Worm (Caenorhabditis elegans) whole organism, L3 larva: ENCODE data around the gene oma-1.

ENCODE experiments used
- R02D3.7 ChIP-seq: fragments of 150-350 bp; optimal IDR thresholded peaks from 2 replicates; lab custom pipeline; 2014; ENCODE audit warnings: missing biosample characterization, missing genetic modification characterization
- ceh-28 ChIP-seq: fragments of 150-350 bp; optimal IDR thresholded peaks from 2 replicates; lab custom pipeline; 2014; ENCODE audit warnings: missing biosample characterization, missing genetic modification reagents, missing genetic modification characterization
- ceh-82 ChIP-seq: fragments of 150-350 bp; optimal IDR thresholded peaks from 2 replicates; lab custom pipeline; 2014; ENCODE audit warnings: missing biosample characterization, missing genetic modification characterization
- ceh-9 ChIP-seq: sonication (generic microtip); optimal IDR thresholded peaks from 2 replicates; lab custom pipeline; 2018; ENCODE audit warnings: missing biosample characterization, missing genetic modification characterization
- egl-27 ChIP-seq: sonication (generic microtip); optimal IDR thresholded peaks from 4 replicates; lab custom pipeline; 2017; ENCODE audit warnings: missing biosample characterization, missing genetic modification reagents, missing genetic modification characterization
- elt-1 ChIP-seq: fragments of 150-350 bp; optimal IDR thresholded peaks from 2 replicates; lab custom pipeline; 2014; ENCODE audit warnings: missing biosample characterization, missing genetic modification characterization
- elt-2 ChIP-seq: sonication (generic microtip); optimal IDR thresholded peaks from 2 replicates; lab custom pipeline; 2016; ENCODE audit warnings: missing genetic modification reagents, mild to moderate bottlenecking, missing genetic modification characterization, missing compliant biosample characterization
- elt-3 ChIP-seq, 3 experiments: fragments of 150-350 bp in 1 of 3; sonication (generic microtip) in 2 of 3; optimal IDR thresholded peaks; 2 replicates in 2 of 3; 4 replicates in 1 of 3; lab custom pipeline; 2014 to 2017; ENCODE audit warnings: missing biosample characterization in 3 of 3, missing genetic modification characterization in 3 of 3
- eor-1 ChIP-seq, 2 experiments: fragments of 150-350 bp; optimal IDR thresholded peaks; 2 replicates each; lab custom pipeline; 2014 to 2018; ENCODE audit warnings: missing biosample characterization in 2 of 2, missing genetic modification characterization in 2 of 2
- fkh-2 ChIP-seq: fragments of 150-350 bp; optimal IDR thresholded peaks from 2 replicates; lab custom pipeline; 2014; ENCODE audit warnings: missing biosample characterization, missing genetic modification reagents, missing genetic modification characterization
- fos-1 ChIP-seq: fragments of 150-350 bp; optimal IDR thresholded peaks from 2 replicates; lab custom pipeline; 2014; ENCODE audit warnings: missing biosample characterization, missing genetic modification characterization
- hmg-11 ChIP-seq: sonication (generic microtip); optimal IDR thresholded peaks from 2 replicates; lab custom pipeline; 2016; ENCODE audit warnings: missing genetic modification characterization, missing compliant biosample characterization
- lin-15B ChIP-seq: fragments of 150-350 bp; optimal IDR thresholded peaks from 2 replicates; lab custom pipeline; 2014; ENCODE audit warnings: missing biosample characterization, missing genetic modification characterization
- lin-39 ChIP-seq: fragments of 150-350 bp; optimal IDR thresholded peaks from 2 replicates; lab custom pipeline; 2018; ENCODE audit warnings: missing biosample characterization, missing genetic modification reagents, missing genetic modification characterization
- lsy-12 ChIP-seq: sonication (generic microtip); optimal IDR thresholded peaks from 2 replicates; lab custom pipeline; 2016; ENCODE audit warnings: mild to moderate bottlenecking, missing genetic modification characterization, missing compliant biosample characterization
- mdl-1 ChIP-seq: fragments of 150-350 bp; optimal IDR thresholded peaks from 2 replicates; lab custom pipeline; 2014; ENCODE audit warnings: missing biosample characterization, missing genetic modification characterization
- nfya-1 ChIP-seq: sonication (generic microtip); optimal IDR thresholded peaks from 2 replicates; lab custom pipeline; 2017; ENCODE audit warnings: missing genetic modification characterization, mild to moderate bottlenecking, missing compliant biosample characterization, antibody characterized with exemption, moderate library complexity; ENCODE audit not compliant: insufficient read depth
- nhr-12 ChIP-seq: fragments of 150-350 bp; optimal IDR thresholded peaks from 2 replicates; lab custom pipeline; 2014; ENCODE audit warnings: missing biosample characterization, missing genetic modification characterization
- nhr-23 ChIP-seq: fragments of 150-350 bp; optimal IDR thresholded peaks from 2 replicates; lab custom pipeline; 2014; ENCODE audit warnings: missing biosample characterization, missing genetic modification reagents, missing genetic modification characterization
- nhr-237 ChIP-seq: fragments of 150-350 bp; optimal IDR thresholded peaks from 2 replicates; lab custom pipeline; 2014; ENCODE audit warnings: missing biosample characterization, missing genetic modification characterization
- nhr-25 ChIP-seq: sonication (generic microtip); optimal IDR thresholded peaks from 2 replicates; lab custom pipeline; 2017; ENCODE audit warnings: missing biosample characterization, missing genetic modification characterization
- nhr-28 ChIP-seq: fragments of 150-350 bp; optimal IDR thresholded peaks from 2 replicates; lab custom pipeline; 2014; ENCODE audit warnings: missing biosample characterization, missing genetic modification characterization
- nhr-43 ChIP-seq: sonication (generic microtip); optimal IDR thresholded peaks from 2 replicates; lab custom pipeline; 2016; ENCODE audit warnings: mild to moderate bottlenecking, missing genetic modification characterization, missing compliant biosample characterization; ENCODE audit not compliant: poor library complexity, severe bottlenecking
- nhr-67 ChIP-seq: fragments of 150-350 bp; optimal IDR thresholded peaks from 2 replicates; lab custom pipeline; 2014; ENCODE audit warnings: missing biosample characterization, missing genetic modification characterization
- nhr-76 ChIP-seq: fragments of 150-350 bp; sonication (generic microtip); optimal IDR thresholded peaks from 5 replicates; lab custom pipeline; 2014; ENCODE audit warnings: missing biosample characterization, missing genetic modification characterization
- pha-4 ChIP-seq: fragments of 150-350 bp; optimal IDR thresholded peaks from 2 replicates; lab custom pipeline; 2014; ENCODE audit warnings: missing biosample characterization, missing genetic modification reagents, missing genetic modification characterization
- skn-1 ChIP-seq: fragments of 150-350 bp; optimal IDR thresholded peaks from 2 replicates; lab custom pipeline; 2014; ENCODE audit warnings: missing biosample characterization, missing genetic modification characterization
- snpc-4 ChIP-seq: fragments of 150-350 bp; optimal IDR thresholded peaks from 2 replicates; lab custom pipeline; 2014; ENCODE audit warnings: missing biosample characterization, missing genetic modification characterization
- unc-62 ChIP-seq: fragments of 150-350 bp; sonication (generic microtip); optimal IDR thresholded peaks from 4 replicates; lab custom pipeline; 2014; ENCODE audit warnings: missing biosample characterization, missing genetic modification reagents, missing genetic modification characterization
- zag-1 ChIP-seq: fragments of 150-350 bp; optimal IDR thresholded peaks from 2 replicates; lab custom pipeline; 2014; ENCODE audit warnings: missing biosample characterization, missing genetic modification characterization
- ztf-4 ChIP-seq: fragments of 150-350 bp; optimal IDR thresholded peaks from 2 replicates; lab custom pipeline; 2014; ENCODE audit warnings: missing biosample characterization, missing genetic modification characterization

Gene oma-1

ce11 chrIV:8921956-8922355 is 33.2 kb downstream of the oma-1 start, which contains the start of gene D1046.16:
TSS of gene D1046.16 (plus strand) at chrIV:8922150.
- TF ChIP-seq snpc-4 (tag; lab: Kevin White, UChicago) = peak; percentile 20
- TF ChIP-seq nhr-43 (tag; lab: Kevin White, UChicago) = peak; percentile 19
- no peak for TF ChIP-seq ceh-82 (tag; lab: Kevin White, UChicago)
- peak; percentile 68 for TF ChIP-seq ceh-28 (tag; lab: Kevin White, UChicago)
- no peak for TF ChIP-seq nhr-12 (tag; lab: Kevin White, UChicago)
- peak; percentile 49 for TF ChIP-seq lin-15B (tag; lab: Kevin White, UChicago)
- no peak for TF ChIP-seq elt-3 (tag; optimal IDR thresholded peaks at IDR 0.05; lab: Kevin White, UChicago)
- peak; percentile 90 for TF ChIP-seq nhr-25
- peak; percentile 53 for TF ChIP-seq nhr-23 (tag; lab: Kevin White, UChicago)
- no peak for TF ChIP-seq elt-1 (tag; lab: Kevin White, UChicago)
- TF ChIP-seq nfya-1 (tag; lab: Kevin White, UChicago) = peak; percentile 20
- peak; percentile 35 for TF ChIP-seq elt-2 (tag; lab: Kevin White, UChicago)
- TF ChIP-seq hmg-11 (tag; lab: Kevin White, UChicago) = peak; percentile 37
- TF ChIP-seq eor-1 (tag; optimal IDR thresholded peaks at IDR 0.05; lab: Kevin White, UChicago) = no peak
- TF ChIP-seq skn-1 (tag; lab: Kevin White, UChicago) = no peak
- TF ChIP-seq ceh-9 (tag; lab: Kevin White, UChicago) = no peak
- no peak for TF ChIP-seq mdl-1 (tag; lab: Kevin White, UChicago)
- TF ChIP-seq pha-4 (tag; lab: Kevin White, UChicago) = peak; percentile 42
- no peak for TF ChIP-seq fos-1 (tag; lab: Kevin White, UChicago)
- TF ChIP-seq lin-39 = no peak

DNA sequence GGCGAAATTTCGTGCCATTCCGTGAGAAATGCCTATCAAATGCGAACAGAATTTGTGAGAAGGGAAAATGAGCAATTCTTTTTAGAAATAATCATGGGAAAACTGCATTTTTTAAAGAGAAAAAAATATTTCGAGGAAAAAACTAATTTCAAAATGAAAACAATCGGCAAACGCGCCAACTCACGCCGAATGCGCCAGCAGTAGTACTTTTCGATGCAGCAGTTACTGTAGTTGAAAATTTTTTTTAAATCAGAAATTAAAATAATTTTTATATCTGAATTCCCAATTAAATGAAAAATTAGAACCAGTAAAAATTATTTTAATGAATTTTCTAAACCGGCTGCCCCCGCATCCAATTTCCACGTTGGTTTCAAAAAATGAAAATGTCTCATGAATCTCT is 34.6 kb downstream of the oma-1 start:
- TF ChIP-seq lin-15B (tag; lab: Kevin White, UChicago) = no peak

DNA sequence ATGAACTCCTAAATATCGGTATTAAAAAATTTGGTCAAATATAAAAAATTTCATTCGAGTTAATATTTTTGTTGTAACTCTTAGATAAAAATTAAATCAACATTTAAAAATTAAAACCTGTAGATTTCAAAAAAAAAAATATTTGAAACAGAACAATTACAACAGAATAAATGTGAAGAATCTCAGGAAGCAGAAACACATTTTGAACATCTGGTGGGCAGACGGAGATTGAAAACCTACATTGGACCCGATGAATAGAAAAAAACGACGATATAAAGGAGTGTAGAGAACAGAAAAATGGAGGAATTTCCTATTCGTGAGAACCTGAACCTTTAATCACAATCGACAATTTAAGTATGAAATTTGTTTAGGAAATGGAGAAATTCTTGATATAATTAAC is 35.4 kb downstream of the oma-1 start:
- TF ChIP-seq ceh-28 (tag; lab: Kevin White, UChicago) (no peak), nhr-28 (no peak), egl-27 (tag; lab: Kevin White, UChicago) (no peak), fkh-2 (tag; lab: Kevin White, UChicago) (no peak), nhr-25 (no peak), nhr-12 (tag; lab: Kevin White, UChicago) (no peak), skn-1 (tag; lab: Kevin White, UChicago) (no peak), lsy-12 (no peak), pha-4 (tag; lab: Kevin White, UChicago) (no peak), unc-62 (GFP tag; lab: Kevin White, UChicago) (no peak), lin-39 (no peak), nhr-67 (tag; lab: Kevin White, UChicago) (no peak), nhr-23 (tag; lab: Kevin White, UChicago) (no peak), lin-15B (tag; lab: Kevin White, UChicago) (no peak), zag-1 (tag; lab: Kevin White, UChicago) (no peak), nhr-76 (no peak), nhr-43 (tag; lab: Kevin White, UChicago) (no peak), ceh-82 (tag; lab: Kevin White, UChicago) (no peak), elt-2 (tag; lab: Kevin White, UChicago) (no peak)

DNA sequence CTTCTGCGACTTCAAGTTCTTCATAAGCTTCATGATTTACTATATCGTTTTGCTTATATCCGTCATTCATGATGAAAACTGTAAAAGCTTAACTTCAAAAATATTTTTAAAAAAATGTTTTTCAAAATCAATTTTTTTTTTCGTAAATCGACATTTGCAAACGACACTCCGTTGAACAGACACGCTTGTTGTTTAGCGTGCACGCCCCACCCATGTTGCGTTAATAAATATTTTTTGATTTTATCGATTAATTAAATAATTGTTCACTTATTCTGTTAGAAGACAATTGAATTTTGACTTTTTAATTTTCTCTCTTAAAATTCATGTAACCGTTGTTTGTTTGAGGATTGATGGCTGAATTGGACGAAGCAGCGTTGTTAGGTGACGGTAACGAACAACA is 37.2 kb downstream of the oma-1 start, which contains the start of the genes D1046.2 and cfim-2:
Gene D1046.2 (minus strand): TSS at position 78 of the 400 bp plus-strand sequence.
Gene cfim-2 (plus strand): TSS at position 335 of the 400 bp plus-strand sequence.
- TF ChIP-seq ceh-28 (tag; lab: Kevin White, UChicago) = no peak
- peak; percentile 38 for TF ChIP-seq nhr-23 (tag; lab: Kevin White, UChicago)
- peak; percentile 44 for TF ChIP-seq pha-4 (tag; lab: Kevin White, UChicago)
- TF ChIP-seq lin-15B (tag; lab: Kevin White, UChicago) = peak; percentile 28
- peak; percentile 12 for TF ChIP-seq R02D3.7 (tag; lab: Kevin White, UChicago)
- TF ChIP-seq eor-1 (tag; optimal IDR thresholded peaks at IDR 0.05; lab: Kevin White, UChicago) = no peak
- TF ChIP-seq nfya-1 (tag; lab: Kevin White, UChicago) = peak; percentile 42

- TF ChIP-seq elt-1 (tag; lab: Kevin White, UChicago) = no peak
- no peak for TF ChIP-seq mdl-1 (tag; lab: Kevin White, UChicago)
- TF ChIP-seq unc-62 (GFP tag; lab: Kevin White, UChicago) = no peak
- no peak for TF ChIP-seq nhr-12 (tag; lab: Kevin White, UChicago)
- TF ChIP-seq nhr-67 (tag; lab: Kevin White, UChicago) = no peak
- TF ChIP-seq ztf-4 (tag; lab: Kevin White, UChicago) = no peak
- TF ChIP-seq nhr-76 = no peak
- TF ChIP-seq pha-4 (tag; lab: Kevin White, UChicago) = no peak
- no peak for TF ChIP-seq zag-1 (tag; lab: Kevin White, UChicago)
- no peak for TF ChIP-seq nhr-237 (tag; lab: Kevin White, UChicago)
- TF ChIP-seq elt-2 (tag; lab: Kevin White, UChicago) = no peak
- no peak for TF ChIP-seq lin-39
Observed at ce11 chrIV:8926511-8926910, 37.7 kb downstream of the oma-1 start.
